Worm (Caenorhabditis elegans): ENCODE measurements around the gene W02H3.3.

W02H3.3 gene

DNA sequence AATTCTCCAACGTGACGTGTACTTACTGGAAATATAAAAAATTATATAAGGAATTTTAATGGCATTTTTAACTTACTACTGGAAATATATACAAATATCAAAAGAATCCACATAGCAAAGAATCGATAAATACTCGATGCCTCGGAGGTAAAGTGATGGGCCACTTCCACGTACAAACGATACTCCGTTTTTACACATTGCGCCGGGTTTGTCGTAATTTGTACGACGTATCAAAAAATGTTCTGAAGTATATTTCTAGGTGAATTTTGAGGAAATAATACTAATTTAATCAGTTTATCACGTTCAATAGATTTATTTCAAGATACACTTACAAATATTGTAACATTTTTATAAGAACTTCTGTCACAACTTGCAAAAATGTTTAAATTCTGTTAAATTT, 22.8 kb upstream of the W02H3.3 start, which contains the start of gene R08B4.3:
TSS of gene R08B4.3 (minus strand) at position 198 of the 400 bp plus-strand sequence.
- TF ChIP-seq T20F7.1 (GFP tag; optimal IDR thresholded peaks at IDR 0.05), result peak; percentile 74
- TF ChIP-seq daf-12 (tag; optimal IDR thresholded peaks at IDR 0.05), result no peak

DNA sequence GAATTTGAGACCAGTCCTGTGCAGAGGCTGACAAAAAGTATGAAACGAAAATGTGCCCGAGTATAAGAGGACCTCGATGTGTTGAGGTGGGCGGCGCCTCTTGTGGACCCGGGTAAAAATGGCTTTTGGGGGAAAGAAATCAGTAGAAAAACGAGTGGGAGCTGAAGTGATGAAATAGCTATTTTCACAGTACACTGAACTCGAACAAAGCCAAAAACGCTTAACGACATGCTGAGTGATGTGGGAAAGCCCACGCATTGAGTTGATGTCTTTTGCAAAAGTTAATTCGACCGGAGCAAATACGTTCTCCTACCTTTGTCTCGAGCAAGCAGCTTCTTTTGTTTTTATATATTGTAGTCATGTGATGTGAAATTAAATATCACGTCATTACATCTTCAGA, 18.7 kb upstream of the W02H3.3 start, which contains the start of gene nlp-66:
TSS of gene nlp-66 (minus strand) at position 101 of the 400 bp plus-strand sequence.
- TF ChIP-seq ceh-28 (tag; optimal IDR thresholded peaks at IDR 0.05), result no peak
- no peak for TF ChIP-seq nhr-10 (tag; optimal IDR thresholded peaks at IDR 0.05)
- TF ChIP-seq dmd-9 (GFP tag; IDR thresholded peaks at IDR 0.05), result no peak
- no peak for TF ChIP-seq Y5F2A.4 (GFP tag; optimal IDR thresholded peaks at IDR 0.05)
- no peak for TF ChIP-seq lin-13 (GFP tag; optimal IDR thresholded peaks at IDR 0.05)
- TF ChIP-seq mxl-2 (GFP tag; conservative IDR thresholded peaks at IDR 0.05), result no peak
- TF ChIP-seq nhr-6 (tag; optimal IDR thresholded peaks at IDR 0.05), result no peak
- no peak for TF ChIP-seq lin-38 (GFP tag; IDR thresholded peaks at IDR 0.05)
- TF ChIP-seq ceh-32 (tag; optimal IDR thresholded peaks at IDR 0.05; ENCODE audit: poor library complexity), result no peak
- no peak for TF ChIP-seq egl-43 (GFP tag; IDR thresholded peaks at IDR 0.05)
- no peak for TF ChIP-seq pha-4 (GFP tag; IDR thresholded peaks at IDR 0.05)
- no peak for TF ChIP-seq pha-4 (tag; optimal IDR thresholded peaks at IDR 0.05)
- no peak for TF ChIP-seq nhr-48 (tag; optimal IDR thresholded peaks at IDR 0.05)

DNA sequence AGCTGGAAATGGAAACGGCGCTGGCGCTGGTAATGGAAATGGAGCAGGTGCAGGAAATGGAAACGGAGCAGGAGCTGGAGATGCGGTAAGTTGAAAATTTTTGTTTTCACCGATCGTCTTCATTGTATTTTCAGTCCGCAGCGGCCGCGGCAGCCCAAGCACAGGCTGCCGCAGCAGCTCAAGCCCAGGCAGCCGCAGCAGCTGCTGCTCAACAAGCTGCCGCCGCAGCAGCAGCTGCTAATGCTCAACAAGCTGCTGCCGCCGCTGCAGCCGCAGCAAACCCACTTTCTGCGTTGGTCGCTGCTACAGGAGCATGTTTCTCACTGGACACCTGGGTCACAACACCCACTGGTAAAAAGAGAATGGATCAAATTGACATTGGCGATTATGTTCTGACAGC, 16.4 kb upstream of the W02H3.3 start:
- no peak for TF ChIP-seq zip-11 (GFP tag; IDR thresholded peaks at IDR 0.05)
- TF ChIP-seq Y105C5A.15 (GFP tag; IDR thresholded peaks at IDR 0.05), result no peak
- no peak for TF ChIP-seq aly-2 (tag; optimal IDR thresholded peaks at IDR 0.05)
- TF ChIP-seq set-16 (GFP tag; IDR thresholded peaks at IDR 0.05), result peak; percentile 96
- no peak for TF ChIP-seq madf-9 (GFP tag; conservative IDR thresholded peaks at IDR 0.05)
- no peak for TF ChIP-seq ztf-11 (tag; optimal IDR thresholded peaks at IDR 0.05)
- TF ChIP-seq tag-97 (GFP tag; IDR thresholded peaks at IDR 0.05), result no peak

DNA sequence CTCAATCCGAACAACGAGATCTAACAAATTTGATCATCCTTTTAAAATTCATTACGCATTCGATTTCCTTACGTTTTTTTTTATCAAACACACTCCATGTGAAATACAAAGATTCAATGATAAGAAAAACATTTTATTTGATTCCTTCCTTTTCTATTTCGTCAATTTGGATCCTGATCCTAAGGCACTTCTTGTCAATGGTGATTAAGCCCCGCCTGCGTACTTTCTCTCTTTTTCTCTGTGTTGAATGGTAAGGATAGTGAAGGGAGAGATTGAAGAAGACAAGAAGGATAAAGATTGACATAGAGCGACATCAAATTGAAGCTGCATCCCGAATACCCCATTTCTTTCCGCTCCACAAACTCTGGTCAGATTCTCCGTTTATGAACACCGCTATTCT, 11.2 kb upstream of the W02H3.3 start, which contains the start of gene grd-1:
TSS of gene grd-1 (plus strand) at position 241 of the 400 bp plus-strand sequence.
- TF ChIP-seq zfp-2 (tag; optimal IDR thresholded peaks at IDR 0.05), result no peak
- peak; percentile 14 for TF ChIP-seq nhr-28 (tag; optimal IDR thresholded peaks at IDR 0.05)
- TF ChIP-seq spr-1 (tag; optimal IDR thresholded peaks at IDR 0.05), result no peak
- no peak for TF ChIP-seq lin-29 (GFP tag; IDR thresholded peaks at IDR 0.05)
- peak in 1 of 2 experiments; percentile 73 for TF ChIP-seq unc-62 (GFP tag; optimal IDR thresholded peaks at IDR 0.05 in 1 of 2)
- no peak for TF ChIP-seq unc-62 (tag; optimal IDR thresholded peaks at IDR 0.05)
- no peak for TF ChIP-seq nhr-25 (tag; optimal IDR thresholded peaks at IDR 0.05; ENCODE audit: borderline replicate concordance, insufficient read depth)

DNA sequence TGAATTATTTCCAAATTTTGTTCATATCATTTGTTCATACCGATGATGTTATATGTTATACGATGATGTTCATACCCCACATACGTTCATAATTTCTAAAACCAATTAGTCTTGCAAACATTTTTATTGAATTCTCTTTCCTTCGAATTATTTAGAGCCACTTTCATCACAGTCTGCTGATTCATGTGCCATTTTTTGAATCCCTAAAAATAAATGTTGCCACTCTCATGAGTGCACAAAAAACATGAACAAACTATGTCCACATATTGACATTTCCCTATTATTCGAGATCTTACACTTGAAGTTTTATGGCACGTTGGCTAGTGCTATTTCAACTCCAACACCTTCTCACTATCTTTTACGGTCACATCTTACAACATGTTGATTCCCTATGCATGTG, 9.1 kb upstream of the W02H3.3 start, which contains the start of gene clc-17:
TSS of gene clc-17 (plus strand) at position 301 of the 400 bp plus-strand sequence.
- TF ChIP-seq aha-1 (tag), result peak; percentile 4
- no peak for TF ChIP-seq hif-1 (tag; optimal IDR thresholded peaks at IDR 0.05)

DNA sequence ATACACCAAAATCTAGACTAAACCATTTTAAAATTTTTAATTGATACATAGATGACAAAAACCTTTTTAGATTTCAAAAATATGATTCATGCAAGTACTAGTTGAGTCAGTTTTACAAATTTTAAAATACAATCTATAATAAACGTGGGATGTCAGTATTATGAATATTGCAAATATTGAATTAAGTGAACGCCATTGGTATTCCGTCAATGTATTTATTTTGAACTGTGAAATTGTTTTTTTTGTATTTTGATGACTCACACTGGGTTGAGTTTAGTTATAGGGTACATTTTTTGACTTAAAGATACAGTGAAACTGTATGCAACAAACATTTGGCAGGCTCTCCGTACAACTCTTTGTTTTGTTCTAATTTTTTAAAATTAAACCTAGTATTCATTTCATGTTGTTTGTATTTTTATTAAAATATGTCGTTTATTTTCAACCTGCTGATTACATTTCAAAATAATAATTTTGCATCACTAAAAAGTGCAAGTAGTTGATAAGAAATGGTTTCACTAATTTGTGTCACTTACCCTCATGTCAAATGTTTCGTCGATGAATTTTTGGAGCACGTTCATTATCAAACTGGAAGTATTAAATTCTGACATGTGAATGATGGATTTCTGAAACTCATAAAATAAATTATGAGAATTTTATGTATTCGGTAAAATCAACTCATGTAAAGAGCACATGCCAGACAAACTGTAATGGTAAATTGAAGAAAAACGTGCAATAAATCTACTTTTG, 7.1 kb upstream of the W02H3.3 start, which contains the start of gene W02H3.1:
TSS of gene W02H3.1 (minus strand) at position 578 of the 747 bp plus-strand sequence.
- TF ChIP-seq madf-5 (GFP tag; IDR thresholded peaks at IDR 0.05) (no peak), hif-1 (tag; optimal IDR thresholded peaks at IDR 0.05) (no peak), lin-1 (GFP tag; IDR thresholded peaks at IDR 0.05) (no peak), ceh-82 (tag; optimal IDR thresholded peaks at IDR 0.05) (no peak), nhr-6 (tag; optimal IDR thresholded peaks at IDR 0.05) (no peak), F44E2.7 (GFP tag; IDR thresholded peaks at IDR 0.05) (no peak), dmd-6 (GFP tag; IDR thresholded peaks at IDR 0.05) (peak; percentile 71; the same call in 1 of the 2 replicates), jun-1 (tag; optimal IDR thresholded peaks at IDR 0.05) (no peak), dmd-8 (GFP tag; IDR thresholded peaks at IDR 0.05) (no peak), php-3 (GFP tag; IDR thresholded peaks at IDR 0.05) (peak; percentile 89), dpl-1 (GFP tag; optimal IDR thresholded peaks at IDR 0.05) (no peak), fos-1 (tag; optimal IDR thresholded peaks at IDR 0.05) (no peak), hmg-1.1 (GFP tag; IDR thresholded peaks at IDR 0.05) (no peak), ceh-20 (GFP tag; IDR thresholded peaks at IDR 0.05) (0 out of 2 replicates have a peak, but pooled peaks have one; percentile 47)

All from whole organism, L4 larva.